Worm (Caenorhabditis elegans) whole organism, L2 larva: ENCODE data around the gene mls-2.

Experiments used
- C34F6.9 ChIP-seq: fragments of 150-350 bp; optimal IDR thresholded peaks from 2 replicates; lab custom pipeline; 2014; ENCODE audit warnings: missing biosample characterization, missing genetic modification characterization
- F13H6.1 ChIP-seq: sonication (generic microtip); optimal IDR thresholded peaks from 2 replicates; lab custom pipeline; 2016; ENCODE audit warnings: missing genetic modification characterization, missing compliant biosample characterization
- R02D3.7 ChIP-seq: fragments of 150-350 bp; optimal IDR thresholded peaks from 2 replicates; lab custom pipeline; 2014; ENCODE audit warnings: missing biosample characterization, missing genetic modification characterization
- Y55F3AM.14 ChIP-seq: fragments of 200-800 bp; sonication (Bioruptor generic); optimal IDR thresholded peaks from 2 replicates; lab custom pipeline; 2018; ENCODE audit warnings: mild to moderate bottlenecking, missing genetic modification characterization, missing compliant biosample characterization
- blmp-1 ChIP-seq: sonication (generic microtip); optimal IDR thresholded peaks from 2 replicates; lab custom pipeline; 2017; ENCODE audit warnings: missing genetic modification characterization, mild to moderate bottlenecking, missing compliant biosample characterization, antibody characterized with exemption, moderate library complexity; ENCODE audit not compliant: insufficient read depth
- ceh-82 ChIP-seq: fragments of 150-350 bp; optimal IDR thresholded peaks from 2 replicates; lab custom pipeline; 2014; ENCODE audit warnings: missing biosample characterization, missing genetic modification characterization
- dmd-4 ChIP-seq: sonication (generic microtip); optimal IDR thresholded peaks from 2 replicates; lab custom pipeline; 2017; ENCODE audit warnings: missing biosample characterization, missing genetic modification characterization
- egl-27 ChIP-seq: sonication (generic microtip); optimal IDR thresholded peaks from 3 replicates; lab custom pipeline; 2017; ENCODE audit warnings: missing biosample characterization, missing genetic modification reagents, missing genetic modification characterization
- elt-1 ChIP-seq: fragments of 150-350 bp; optimal IDR thresholded peaks from 2 replicates; lab custom pipeline; 2014; ENCODE audit warnings: missing biosample characterization, missing genetic modification characterization
- fos-1 ChIP-seq: fragments of 150-350 bp; optimal IDR thresholded peaks from 2 replicates; lab custom pipeline; 2014; ENCODE audit warnings: missing biosample characterization, missing genetic modification characterization
- gmeb-1 ChIP-seq: fragments of 150-350 bp; optimal IDR thresholded peaks from 2 replicates; lab custom pipeline; 2014; ENCODE audit warnings: missing biosample characterization, missing genetic modification characterization
- lin-11 ChIP-seq: fragments of 150-350 bp; sonication (generic microtip); optimal IDR thresholded peaks from 2 replicates; lab custom pipeline; 2014; ENCODE audit warnings: missing biosample characterization, missing genetic modification characterization, inconsistent platforms, mixed read lengths
- lin-13 ChIP-seq: fragments of 150-350 bp; optimal IDR thresholded peaks from 2 replicates; lab custom pipeline; 2014; ENCODE audit warnings: missing biosample characterization, missing genetic modification reagents, missing genetic modification characterization
- lin-39 ChIP-seq: fragments of 150-350 bp; optimal IDR thresholded peaks from 2 replicates; lab custom pipeline; 2014; ENCODE audit warnings: missing biosample characterization, missing genetic modification reagents, missing genetic modification characterization
- mab-5 ChIP-seq: fragments of 150-350 bp; optimal IDR thresholded peaks from 2 replicates; lab custom pipeline; 2014; ENCODE audit warnings: missing biosample characterization, missing genetic modification characterization
- nhr-10 ChIP-seq: sonication (generic microtip); optimal IDR thresholded peaks from 2 replicates; lab custom pipeline; 2017; ENCODE audit warnings: missing biosample characterization, missing genetic modification characterization
- nhr-11 ChIP-seq: fragments of 150-350 bp; optimal IDR thresholded peaks from 2 replicates; lab custom pipeline; 2014; ENCODE audit warnings: missing biosample characterization, missing genetic modification characterization
- nhr-12 ChIP-seq: fragments of 150-350 bp; optimal IDR thresholded peaks from 2 replicates; lab custom pipeline; 2014; ENCODE audit warnings: missing biosample characterization, missing genetic modification characterization
- nhr-129 ChIP-seq: fragments of 150-350 bp; optimal IDR thresholded peaks from 2 replicates; lab custom pipeline; 2014; ENCODE audit warnings: missing biosample characterization, missing genetic modification characterization
- nhr-21 ChIP-seq: fragments of 150-350 bp; optimal IDR thresholded peaks from 2 replicates; lab custom pipeline; 2014; ENCODE audit warnings: missing biosample characterization, missing genetic modification characterization
- nhr-237 ChIP-seq: fragments of 150-350 bp; optimal IDR thresholded peaks from 2 replicates; lab custom pipeline; 2014; ENCODE audit warnings: missing biosample characterization, missing genetic modification characterization
- nhr-25 ChIP-seq: fragments of 150-350 bp; sonication (generic microtip); optimal IDR thresholded peaks from 3 replicates; lab custom pipeline; 2014; ENCODE audit warnings: missing biosample characterization, missing genetic modification characterization
- nhr-6 ChIP-seq: fragments of 150-350 bp; optimal IDR thresholded peaks from 2 replicates; lab custom pipeline; 2014; ENCODE audit warnings: missing biosample characterization, missing genetic modification characterization
- sem-4 ChIP-seq: fragments of 150-350 bp; optimal IDR thresholded peaks from 2 replicates; lab custom pipeline; 2014; ENCODE audit warnings: missing biosample characterization, missing genetic modification reagents, missing genetic modification characterization
- snpc-4 ChIP-seq: fragments of 150-350 bp; optimal IDR thresholded peaks from 2 replicates; lab custom pipeline; 2014; ENCODE audit warnings: missing biosample characterization, missing genetic modification characterization
- unc-55 ChIP-seq: fragments of 150-350 bp; sonication (generic microtip); optimal IDR thresholded peaks from 3 replicates; lab custom pipeline; 2014; ENCODE audit warnings: missing biosample characterization, missing genetic modification reagents, missing genetic modification characterization
- unc-62 ChIP-seq: fragments of 150-350 bp; optimal IDR thresholded peaks from 2 replicates; lab custom pipeline; 2014; ENCODE audit warnings: missing biosample characterization, missing genetic modification reagents, missing genetic modification characterization
- ztf-1 ChIP-seq: fragments of 200-800 bp; sonication (Bioruptor generic); conservative IDR thresholded peaks from 2 replicates; pipeline ENCODE4 v1.3.6; 2022; ENCODE audit warnings: missing genetic modification characterization, missing compliant biosample characterization
- ztf-11 ChIP-seq: sonication (generic microtip); optimal IDR thresholded peaks from 2 replicates; lab custom pipeline; 2017; ENCODE audit warnings: missing biosample characterization, missing genetic modification characterization
- ztf-4 ChIP-seq: fragments of 150-350 bp; optimal IDR thresholded peaks from 2 replicates; lab custom pipeline; 2014; ENCODE audit warnings: missing biosample characterization, missing genetic modification characterization

mls-2 gene

ce11 chrX:4761540-4761939 lies at the start of gene mls-2:
mls-2 (minus strand) TSS chrX:4761640.
- TF ChIP-seq lin-39 (no peak), mab-5 (tag; lab: Kevin White, UChicago) (no peak), unc-62 (GFP tag; lab: Kevin White, UChicago) (no peak), ztf-1 (no peak), nhr-237 (no peak), nhr-10 (tag; lab: Kevin White, UChicago) (no peak)

DNA sequence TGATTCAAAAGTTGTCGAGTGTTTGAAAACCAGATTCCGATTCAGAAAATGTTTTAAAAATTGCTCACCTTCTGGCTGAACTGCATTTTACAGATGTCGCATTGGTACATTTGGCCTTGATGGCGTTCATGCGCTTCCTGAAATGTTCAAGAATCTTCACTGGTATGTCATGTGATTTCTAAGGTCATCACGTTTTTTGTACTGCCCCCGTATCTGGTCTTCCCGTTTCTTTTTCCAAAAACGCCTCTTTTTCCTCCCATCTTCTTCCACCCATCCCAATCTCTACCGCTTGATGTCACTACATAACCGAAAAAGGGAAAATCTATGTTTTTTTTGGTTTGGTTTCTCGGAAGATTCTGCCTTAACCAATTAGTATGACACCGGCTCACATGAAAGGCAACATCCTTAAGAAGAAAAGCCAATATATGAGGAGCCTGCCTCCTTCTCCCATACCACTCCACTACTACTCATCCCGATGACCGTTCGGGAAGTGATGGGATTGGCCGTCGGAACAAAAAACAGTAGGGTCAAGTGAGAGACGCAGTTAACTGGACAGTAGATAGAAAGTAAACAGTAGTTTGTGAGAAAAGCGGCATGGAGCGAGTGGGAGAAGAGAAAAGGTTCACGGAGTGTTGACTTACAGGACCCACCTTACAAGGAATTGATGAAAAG lies 48.4 kb upstream of the mls-2 start:
- peak; percentile 51 for TF ChIP-seq nhr-25 (tag; lab: Kevin White, UChicago)
- TF ChIP-seq nhr-129 (tag; lab: Kevin White, UChicago) = peak; percentile 18
- no peak for TF ChIP-seq sem-4 (tag; lab: Kevin White, UChicago)

DNA sequence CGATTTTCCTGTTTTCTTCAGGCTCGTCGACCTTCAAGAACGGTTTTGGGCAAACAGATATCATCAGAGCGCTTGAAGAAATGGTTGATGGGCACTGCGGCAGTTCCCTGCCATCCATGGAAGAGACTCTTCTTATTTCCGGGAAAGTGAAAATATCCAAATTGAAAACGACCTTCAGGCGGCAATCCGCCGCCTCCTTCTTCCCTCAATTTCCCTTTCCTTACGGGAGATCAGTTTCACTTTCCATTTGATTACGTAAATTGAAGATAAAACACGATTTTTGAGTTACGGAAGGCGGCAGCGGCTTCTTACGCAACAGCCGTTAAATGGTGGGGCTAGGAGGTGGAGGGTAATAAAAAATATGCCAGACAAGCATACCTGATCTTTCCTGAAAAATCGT lies 47.7 kb upstream of the mls-2 start:
- TF ChIP-seq F13H6.1 (tag; lab: Kevin White, UChicago) (no peak), blmp-1 (tag; lab: Kevin White, UChicago) (peak; percentile 88), unc-62 (GFP tag; lab: Kevin White, UChicago) (no peak)
- TF ChIP-seq, all 48 proteins: peak for 1

ce11 chrX:4808737-4809136 lies 47.3 kb upstream of the mls-2 start:
- TF ChIP-seq nhr-21 (tag; lab: Kevin White, UChicago) (peak; percentile 28), blmp-1 (tag; lab: Kevin White, UChicago) (peak; percentile 36), dmd-4 (no peak), egl-27 (tag; lab: Kevin White, UChicago) (no peak), lin-11 (no peak), elt-1 (tag; lab: Kevin White, UChicago) (no peak)

ce11 chrX:4803942-4804341 lies 42.5 kb upstream of the mls-2 start:
- TF ChIP-seq nhr-237 (no peak), nhr-11 (tag; lab: Kevin White, UChicago) (no peak), Y55F3AM.14 (no peak), R02D3.7 (tag; lab: Kevin White, UChicago) (no peak), nhr-12 (tag; lab: Kevin White, UChicago) (no peak), gmeb-1 (no peak), nhr-10 (tag; lab: Kevin White, UChicago) (no peak), nhr-6 (tag; lab: Kevin White, UChicago) (no peak)

DNA sequence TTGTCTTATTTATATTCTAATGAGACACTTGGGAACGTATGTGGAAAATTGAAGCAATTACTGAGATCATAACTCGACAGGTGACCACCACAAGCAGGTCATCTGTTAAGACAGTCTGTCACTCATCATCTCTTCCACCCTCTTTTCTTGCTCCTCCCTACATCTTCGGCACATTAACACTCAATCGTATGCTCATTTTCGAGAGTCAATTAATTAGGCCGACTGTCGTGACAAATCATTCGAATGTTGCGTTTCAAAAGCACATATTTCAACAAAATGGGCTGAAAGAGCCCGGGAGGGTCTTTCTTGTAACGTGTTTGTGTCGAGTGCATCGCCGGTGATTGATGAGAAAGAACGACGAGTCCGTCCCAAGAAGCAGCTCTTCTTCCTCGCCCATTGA lies 40.8 kb upstream of the mls-2 start:
- TF ChIP-seq sem-4 (tag; lab: Kevin White, UChicago) = peak; percentile 16
- peak; percentile 87 for TF ChIP-seq mab-5 (tag; lab: Kevin White, UChicago)
- peak; percentile 6 for TF ChIP-seq unc-55 (GFP tag; lab: Kevin White, UChicago)
- no peak for TF ChIP-seq C34F6.9

DNA sequence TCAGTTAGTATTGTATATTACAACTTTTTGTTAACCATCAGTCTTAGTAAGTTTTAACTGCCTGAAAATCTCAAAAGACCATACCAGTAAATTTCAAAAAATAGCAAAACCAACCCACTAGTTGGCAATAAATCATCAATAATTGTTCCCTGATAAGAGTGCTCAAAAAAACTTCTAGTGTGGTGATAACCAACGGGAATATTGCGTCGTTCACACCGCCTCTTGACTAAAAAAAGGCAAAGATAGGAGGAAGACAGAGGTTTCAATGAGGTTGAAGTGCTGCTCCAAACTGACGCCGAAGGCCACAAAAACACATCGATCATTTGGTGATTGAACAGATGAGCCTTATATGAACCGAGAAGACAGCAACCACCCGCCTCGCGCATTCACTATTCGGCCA lies 39.5 kb upstream of the mls-2 start:
- TF ChIP-seq snpc-4 (tag; lab: Kevin White, UChicago) (no peak), fos-1 (tag; lab: Kevin White, UChicago) (peak; percentile 22), nhr-6 (tag; lab: Kevin White, UChicago) (no peak), lin-13 (no peak), ztf-4 (tag; lab: Kevin White, UChicago) (no peak)

- TF ChIP-seq ceh-82 (tag; lab: Kevin White, UChicago) (no peak), mab-5 (tag; lab: Kevin White, UChicago) (peak; percentile 92), ztf-11 (tag; lab: Kevin White, UChicago) (no peak)
Measured at ce11 chrX:4800078-4800621, 38.7 kb upstream of the mls-2 start, which contains the start of gene mig-13. mig-13 (minus strand) TSS chrX:4800128.
